Fruit fly (Drosophila melanogaster) whole organism, prepupa: ENCODE data around the gene Ppt1.

Experiments
- CG34406 ChIP-seq: fragments of 200-800 bp; sonication (Bioruptor generic); optimal IDR thresholded peaks from 3 replicates; lab custom pipeline; 2016; ENCODE audit warnings: missing biosample characterization, missing genetic modification characterization
- CG8319 ChIP-seq: fragments of 200-800 bp; sonication (Bioruptor generic); optimal IDR thresholded peaks from 3 replicates; lab custom pipeline; 2016; ENCODE audit warnings: missing biosample characterization, missing genetic modification characterization
- CG9139 ChIP-seq: fragments of 200-800 bp; sonication (Bioruptor generic); optimal IDR thresholded peaks from 3 replicates; lab custom pipeline; 2017; ENCODE audit warnings: missing biosample characterization, mild to moderate bottlenecking, missing genetic modification characterization
- Eip93F ChIP-seq: fragments of 200-800 bp; sonication (Bioruptor generic); optimal IDR thresholded peaks from 2 replicates; lab custom pipeline; 2016; ENCODE audit warnings: missing biosample characterization, mild to moderate bottlenecking, missing genetic modification characterization
- Lpt ChIP-seq: fragments of 200-800 bp; sonication (Bioruptor generic); optimal IDR thresholded peaks from 3 replicates; lab custom pipeline; 2016; ENCODE audit warnings: missing biosample characterization, missing genetic modification characterization
- OdsH ChIP-seq: fragments of 200-800 bp; sonication (Bioruptor generic); optimal IDR thresholded peaks from 3 replicates; lab custom pipeline; 2016; ENCODE audit warnings: missing biosample characterization, missing genetic modification characterization
- Sox102F ChIP-seq: fragments of 200-800 bp; sonication (Bioruptor generic); optimal IDR thresholded peaks from 2 replicates; lab custom pipeline; 2016; ENCODE audit warnings: missing biosample characterization, mild to moderate bottlenecking, missing genetic modification characterization

dm6 chrX:8724815-8725214 is 34.8 kb upstream of the Ppt1 start:
- TF ChIP-seq CG34406 (no peak), OdsH (GFP tag; lab: Kevin White, UChicago) (no peak), Lpt (GFP tag; lab: Kevin White, UChicago) (no peak), Sox102F (GFP tag; lab: Kevin White, UChicago) (no peak), CG8319 (GFP tag; lab: Kevin White, UChicago) (no peak), Eip93F (GFP tag; lab: Kevin White, UChicago) (no peak), CG9139 (GFP tag; lab: Kevin White, UChicago) (no peak)
